Fruit fly (Drosophila melanogaster): ENCODE results near the gene chas.

DNA sequence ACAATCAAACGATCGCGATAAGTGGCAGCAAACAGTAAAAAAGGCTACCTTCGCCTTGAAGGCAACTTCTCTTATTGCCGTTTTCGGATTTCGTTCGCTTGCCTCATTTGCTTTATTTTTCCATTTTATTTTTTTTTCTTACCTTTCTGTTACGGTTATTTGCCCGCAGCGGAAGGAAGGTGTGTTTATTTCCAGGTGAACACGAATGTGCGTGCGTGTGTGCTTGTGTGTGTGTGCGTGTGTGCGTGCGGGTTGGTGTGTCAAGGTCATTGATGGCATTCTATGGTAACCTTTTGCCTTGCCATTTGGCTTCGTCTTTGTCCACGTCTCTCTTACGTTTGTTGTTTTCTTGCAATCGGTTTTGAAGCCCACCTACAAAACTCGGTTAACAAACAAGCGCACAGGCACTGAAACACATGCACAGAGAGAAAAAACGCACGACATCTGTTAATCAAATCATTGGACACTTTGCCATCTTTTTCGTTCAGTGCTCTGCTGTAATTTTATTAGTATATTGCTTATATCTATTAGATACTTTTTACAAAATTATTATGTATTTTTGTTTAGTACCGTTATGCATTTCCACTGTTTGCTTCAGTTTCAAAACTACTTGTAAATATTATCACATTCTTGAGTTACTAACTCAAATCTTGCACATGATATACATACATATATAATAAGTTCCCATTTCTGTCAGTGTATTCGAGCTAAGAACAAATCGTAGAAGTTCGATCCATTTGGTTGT lies 14.6 kb upstream of the chas start:
- TF ChIP-seq pan (optimal IDR thresholded peaks at IDR 0.05), result no peak
- no peak for TF ChIP-seq psq (optimal IDR thresholded peaks at IDR 0.05)
- no peak for TF ChIP-seq usp (GFP tag; optimal IDR thresholded peaks at IDR 0.05)
- TF ChIP-seq CG8478 (optimal IDR thresholded peaks at IDR 0.05), result no peak

Data from whole organism.